Worm (Caenorhabditis elegans) whole organism, young adult: ENCODE data around the gene age-1.

Source experiments
- F57A8.1 ChIP-seq: fragments of 200-800 bp; sonication (Bioruptor generic); optimal IDR thresholded peaks from 2 replicates; lab custom pipeline; 2018; ENCODE audit warnings: mild to moderate bottlenecking, missing genetic modification characterization, moderate library complexity, missing compliant biosample characterization
- F57C9.4 ChIP-seq: sonication (generic microtip); optimal IDR thresholded peaks from 2 replicates; lab custom pipeline; 2017; ENCODE audit warnings: mild to moderate bottlenecking, missing genetic modification characterization, missing compliant biosample characterization
- T26A5.8 ChIP-seq: sonication (generic microtip); optimal IDR thresholded peaks from 2 replicates; lab custom pipeline; 2016; ENCODE audit warnings: missing genetic modification characterization, missing compliant biosample characterization
- dpl-1 ChIP-seq: fragments of 150-350 bp; optimal IDR thresholded peaks from 2 replicates; lab custom pipeline; 2014; ENCODE audit warnings: missing biosample characterization, missing genetic modification reagents, missing genetic modification characterization
- lsy-27 ChIP-seq: sonication (generic microtip); optimal IDR thresholded peaks from 2 replicates; lab custom pipeline; 2017; ENCODE audit warnings: missing genetic modification characterization, mild to moderate bottlenecking, missing compliant biosample characterization, antibody characterized with exemption, missing genotype, borderline replicate concordance; ENCODE audit not compliant: insufficient read depth
- pha-4 ChIP-seq: fragments of 150-350 bp; sonication (generic microtip); optimal IDR thresholded peaks from 2 replicates; lab custom pipeline; 2014; ENCODE audit warnings: missing biosample characterization, missing genetic modification reagents, missing genetic modification characterization
- snpc-4 ChIP-seq, 5 experiments: fragments of 150-350 bp in 1 of 5; sonication (generic microtip) in 4 of 5; optimal IDR thresholded peaks; 2 replicates each; lab custom pipeline; 2014 to 2018; ENCODE audit warnings: missing genetic modification characterization in 5 of 5, missing biosample characterization in 3 of 5, antibody characterized with exemption in 2 of 5, mild to moderate bottlenecking in 2 of 5, missing compliant biosample characterization in 2 of 5, missing genotype in 2 of 5, moderate library complexity in 2 of 5, missing genetic modification reagents in 1 of 5
- somi-1 ChIP-seq: fragments of 200-800 bp; sonication (Bioruptor generic); optimal IDR thresholded peaks from 2 replicates; lab custom pipeline; 2018; ENCODE audit warnings: mild to moderate bottlenecking, missing genetic modification characterization, missing compliant biosample characterization
- unc-62 ChIP-seq: fragments of 150-350 bp; optimal IDR thresholded peaks from 2 replicates; lab custom pipeline; 2014; ENCODE audit warnings: missing biosample characterization, missing genetic modification reagents, missing genetic modification characterization
- ztf-25 ChIP-seq: fragments of 200-800 bp; sonication (Bioruptor generic); IDR thresholded peaks from 2 replicates; pipeline ENCODE4 v1.3.6; 2022; ENCODE audit warnings: missing genetic modification reagents, missing genetic modification characterization, missing compliant biosample characterization

ce11 chrII:11492843-11493242 lies 34.0 kb downstream of the age-1 start, which contains the start of gene hacl-1:
- TF ChIP-seq F57A8.1 (no peak), ztf-25 (GFP tag; lab: Robert Waterston, UW) (no peak), lsy-27 (tag; lab: Kevin White, UChicago) (no peak), somi-1 (GFP tag; lab: Kevin White, UChicago) (no peak), pha-4 (no peak), snpc-4 (GFP tag; optimal IDR thresholded peaks at IDR 0.05; lab: Kevin White, UChicago) (no peak), snpc-4 (tag; optimal IDR thresholded peaks at IDR 0.05; lab: Kevin White, UChicago) (no peak), dpl-1 (GFP tag; lab: Kevin White, UChicago) (no peak), F57C9.4 (tag; lab: Kevin White, UChicago) (no peak), unc-62 (GFP tag; lab: Kevin White, UChicago) (no peak), T26A5.8 (no peak)
